Worm (Caenorhabditis elegans) whole organism, midembryonic: Measurements from ENCODE around the gene C51E3.6.

Experiments
- T22C8.4 ChIP-seq: fragments of 200-800 bp; sonication (Bioruptor generic); IDR thresholded peaks from 2 replicates; pipeline ENCODE4 v1.3.6; 2022; ENCODE audit warnings: missing genetic modification characterization, missing compliant biosample characterization
- cog-1 ChIP-seq: sonication (generic microtip); optimal IDR thresholded peaks from 2 replicates; lab custom pipeline; 2016; ENCODE audit warnings: missing genetic modification characterization, missing compliant biosample characterization
- flt-1 ChIP-seq: fragments of 200-800 bp; sonication (Bioruptor generic); IDR thresholded peaks from 2 replicates; pipeline ENCODE4 v1.3.6; 2022; ENCODE audit warnings: missing genetic modification characterization, missing compliant biosample characterization
- klf-2 ChIP-seq: fragments of 200-800 bp; sonication (Bioruptor generic); conservative IDR thresholded peaks from 2 replicates; pipeline ENCODE4 v1.3.6; 2022; ENCODE audit warnings: missing genetic modification reagents, missing genetic modification characterization, missing compliant biosample characterization
- ref-1 ChIP-seq: fragments of 200-800 bp; sonication (Bioruptor generic); conservative IDR thresholded peaks from 2 replicates; pipeline ENCODE4 v1.3.6; 2022; ENCODE audit warnings: missing genetic modification reagents, missing genetic modification characterization, missing compliant biosample characterization
- tab-1 ChIP-seq: fragments of 200-800 bp; sonication (Bioruptor generic); IDR thresholded peaks from 2 replicates; pipeline ENCODE4 v1.3.6; 2022; ENCODE audit warnings: missing genetic modification characterization, missing compliant biosample characterization
- ztf-23 ChIP-seq: fragments of 200-800 bp; sonication (Bioruptor generic); IDR thresholded peaks from 2 replicates; pipeline ENCODE4 v1.3.6; 2022; ENCODE audit warnings: missing genetic modification reagents, missing genetic modification characterization, missing compliant biosample characterization

DNA sequence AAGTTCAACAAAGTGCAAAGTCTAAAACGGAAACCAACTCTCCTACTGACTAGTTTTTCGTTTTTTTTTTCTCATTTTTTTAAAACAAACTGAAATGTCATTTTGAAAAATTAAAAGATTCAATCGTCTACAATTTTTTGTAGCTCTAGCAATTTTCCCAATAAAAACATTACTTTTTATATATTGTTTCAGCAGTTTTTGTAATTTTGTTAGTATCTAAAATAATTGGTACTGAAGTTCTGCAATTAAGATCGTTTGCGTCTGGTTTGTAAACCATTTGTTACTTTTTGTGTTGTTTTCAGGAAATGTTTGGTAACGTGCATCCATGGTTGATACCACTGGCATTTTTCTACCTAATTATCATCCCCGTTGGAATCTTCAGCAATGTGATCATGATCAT, 7.7 kb downstream of the C51E3.6 start, which contains the start of gene srsx-30:
- no peak for TF ChIP-seq cog-1 (tag; lab: Kevin White, UChicago)
- no peak for TF ChIP-seq ztf-23 (GFP tag; lab: Robert Waterston, UW)
- TF ChIP-seq klf-2 (GFP tag; lab: Robert Waterston, UW): no peak
- TF ChIP-seq ref-1 (GFP tag; lab: Robert Waterston, UW): no peak
- TF ChIP-seq tab-1 (GFP tag; lab: Robert Waterston, UW): no peak
- no peak for TF ChIP-seq T22C8.4 (GFP tag; lab: Robert Waterston, UW)
- no peak for TF ChIP-seq flt-1 (GFP tag; lab: Robert Waterston, UW)
